Worm (Caenorhabditis elegans) whole organism, late embryonic: ENCODE data around the gene pigt-1.

Experiments used
- K09A11.1 ChIP-seq: sonication (generic microtip); optimal IDR thresholded peaks from 2 replicates; lab custom pipeline; 2017; ENCODE audit warnings: antibody characterized with exemption, mild to moderate bottlenecking, missing genetic modification characterization, missing compliant biosample characterization; ENCODE audit not compliant: insufficient read depth
- ahr-1 ChIP-seq: sonication (generic microtip); optimal IDR thresholded peaks from 2 replicates; lab custom pipeline; 2016; ENCODE audit warnings: missing genetic modification characterization, missing compliant biosample characterization
- ama-1 ChIP-seq: fragments of 150-350 bp; optimal IDR thresholded peaks from 2 replicates; lab custom pipeline; 2014
- ceh-19 ChIP-seq: fragments of 200-800 bp; sonication (Bioruptor generic); optimal IDR thresholded peaks from 2 replicates; lab custom pipeline; 2018; ENCODE audit warnings: mild to moderate bottlenecking, missing genetic modification characterization, missing compliant biosample characterization
- ceh-2 ChIP-seq: sonication (generic microtip); optimal IDR thresholded peaks from 2 replicates; lab custom pipeline; 2016; ENCODE audit warnings: missing genotype, missing genetic modification characterization, missing compliant biosample characterization
- ceh-22 ChIP-seq: sonication (generic microtip); optimal IDR thresholded peaks from 2 replicates; lab custom pipeline; 2017; ENCODE audit warnings: missing biosample characterization, missing genetic modification characterization
- ceh-34 ChIP-seq: sonication (generic microtip); optimal IDR thresholded peaks from 2 replicates; lab custom pipeline; 2016; ENCODE audit warnings: mild to moderate bottlenecking, missing genetic modification characterization, missing compliant biosample characterization
- ceh-45 ChIP-seq: fragments of 200-800 bp; sonication (Bioruptor generic); IDR thresholded peaks from 2 replicates; pipeline ENCODE4 v1.3.6; 2022; ENCODE audit warnings: missing genetic modification reagents, missing genetic modification characterization, missing compliant biosample characterization
- ceh-48 ChIP-seq: sonication (generic microtip); optimal IDR thresholded peaks from 2 replicates; lab custom pipeline; 2016; ENCODE audit warnings: missing genetic modification characterization, inconsistent platforms, missing compliant biosample characterization
- ceh-6 ChIP-seq: fragments of 200-800 bp; sonication (Bioruptor generic); optimal IDR thresholded peaks from 2 replicates; lab custom pipeline; 2018; ENCODE audit warnings: mild to moderate bottlenecking, missing genetic modification characterization, missing compliant biosample characterization
- ceh-9 ChIP-seq: sonication (generic microtip); optimal IDR thresholded peaks from 2 replicates; lab custom pipeline; 2016; ENCODE audit warnings: mild to moderate bottlenecking, missing genetic modification characterization, inconsistent platforms, missing compliant biosample characterization
- dmd-4 ChIP-seq: sonication (generic microtip); optimal IDR thresholded peaks from 2 replicates; lab custom pipeline; 2016; ENCODE audit warnings: borderline replicate concordance, missing genetic modification characterization, missing compliant biosample characterization
- dve-1 ChIP-seq: sonication (generic microtip); optimal IDR thresholded peaks from 2 replicates; lab custom pipeline; 2017; ENCODE audit warnings: antibody characterized with exemption, mild to moderate bottlenecking, missing genetic modification characterization, missing compliant biosample characterization
- elt-2 ChIP-seq: sonication (generic microtip); optimal IDR thresholded peaks from 2 replicates; lab custom pipeline; 2016; ENCODE audit warnings: missing genetic modification reagents, missing genetic modification characterization, missing compliant biosample characterization
- ets-4 ChIP-seq: sonication (generic microtip); optimal IDR thresholded peaks from 2 replicates; lab custom pipeline; 2016; ENCODE audit warnings: missing genetic modification characterization, missing compliant biosample characterization
- fax-1 ChIP-seq: sonication (generic microtip); optimal IDR thresholded peaks from 2 replicates; lab custom pipeline; 2016; ENCODE audit warnings: missing genotype, missing genetic modification characterization, missing compliant biosample characterization
- fkh-10 ChIP-seq: fragments of 150-350 bp; optimal IDR thresholded peaks from 2 replicates; lab custom pipeline; 2014; ENCODE audit warnings: missing biosample characterization, missing genetic modification reagents, missing genetic modification characterization
- hlh-15 ChIP-seq: sonication (generic microtip); optimal IDR thresholded peaks from 2 replicates; lab custom pipeline; 2016; ENCODE audit warnings: missing genetic modification characterization, missing compliant biosample characterization
- lin-11 ChIP-seq: fragments of 200-800 bp; sonication (Bioruptor generic); optimal IDR thresholded peaks from 2 replicates; lab custom pipeline; 2018; ENCODE audit warnings: mild to moderate bottlenecking, missing genetic modification characterization, missing compliant biosample characterization
- mec-3 ChIP-seq: sonication (generic microtip); optimal IDR thresholded peaks from 2 replicates; lab custom pipeline; 2016; ENCODE audit warnings: borderline replicate concordance, missing genetic modification characterization, missing compliant biosample characterization
- nhr-11 ChIP-seq: fragments of 150-350 bp; optimal IDR thresholded peaks from 2 replicates; lab custom pipeline; 2014; ENCODE audit warnings: missing biosample characterization, missing genetic modification characterization
- nhr-232 ChIP-seq: sonication (generic microtip); optimal IDR thresholded peaks from 2 replicates; lab custom pipeline; 2016; ENCODE audit warnings: missing genetic modification characterization, missing compliant biosample characterization
- npax-4 ChIP-seq: sonication (generic microtip); optimal IDR thresholded peaks from 2 replicates; lab custom pipeline; 2016; ENCODE audit warnings: missing genetic modification characterization, missing compliant biosample characterization
- pag-3 ChIP-seq: sonication (generic microtip); optimal IDR thresholded peaks from 2 replicates; lab custom pipeline; 2016; ENCODE audit warnings: missing compliant biosample characterization, missing genetic modification characterization, borderline replicate concordance
- pha-2 ChIP-seq: sonication (generic microtip); optimal IDR thresholded peaks from 2 replicates; lab custom pipeline; 2017; ENCODE audit warnings: mild to moderate bottlenecking, missing genetic modification characterization, missing compliant biosample characterization
- pha-4 ChIP-seq: fragments of 150-350 bp; optimal IDR thresholded peaks from 2 replicates; lab custom pipeline; 2018; ENCODE audit warnings: missing biosample characterization, missing genetic modification reagents, missing genetic modification characterization
- pqm-1 ChIP-seq: sonication (generic microtip); optimal IDR thresholded peaks from 2 replicates; lab custom pipeline; 2016; ENCODE audit warnings: missing genetic modification characterization, missing compliant biosample characterization
- rnt-1 ChIP-seq: sonication (generic microtip); optimal IDR thresholded peaks from 2 replicates; lab custom pipeline; 2016; ENCODE audit warnings: missing genetic modification characterization, missing compliant biosample characterization
- sox-2 ChIP-seq: fragments of 200-800 bp; sonication (Bioruptor generic); IDR thresholded peaks from 2 replicates; pipeline ENCODE4 v1.3.6; 2022; ENCODE audit warnings: missing genetic modification reagents, missing genetic modification characterization, missing compliant biosample characterization
- sox-4 ChIP-seq: sonication (generic microtip); optimal IDR thresholded peaks from 2 replicates; lab custom pipeline; 2017; ENCODE audit warnings: mild to moderate bottlenecking, missing genetic modification characterization, inconsistent platforms, missing compliant biosample characterization
- tbx-7 ChIP-seq: sonication (generic microtip); optimal IDR thresholded peaks from 2 replicates; lab custom pipeline; 2016; ENCODE audit warnings: missing genotype, missing genetic modification characterization, missing compliant biosample characterization
- unc-3 ChIP-seq, 2 experiments: fragments of 200-800 bp in 1 of 2; sonication (Bioruptor generic) in 1 of 2; sonication (generic microtip) in 1 of 2; conservative IDR thresholded peaks in 1 of 2; optimal IDR thresholded peaks in 1 of 2; 2 replicates each; pipeline versions ENCODE4 v1.3.6 to Lab custom; 2016 to 2022; ENCODE audit warnings: missing compliant biosample characterization in 2 of 2, missing genetic modification characterization in 2 of 2, missing genetic modification reagents in 1 of 2
- unc-42 ChIP-seq: sonication (generic microtip); optimal IDR thresholded peaks from 2 replicates; lab custom pipeline; 2016; ENCODE audit warnings: missing genotype, missing genetic modification characterization, missing compliant biosample characterization
- unc-55 ChIP-seq: sonication (generic microtip); optimal IDR thresholded peaks from 2 replicates; lab custom pipeline; 2017; ENCODE audit warnings: missing biosample characterization, missing genetic modification reagents, missing genetic modification characterization
- unc-86 ChIP-seq: sonication (generic microtip); optimal IDR thresholded peaks from 2 replicates; lab custom pipeline; 2016; ENCODE audit warnings: missing genetic modification characterization, missing compliant biosample characterization
- zip-5 ChIP-seq: sonication (generic microtip); optimal IDR thresholded peaks from 2 replicates; lab custom pipeline; 2016; ENCODE audit warnings: missing genetic modification characterization, missing compliant biosample characterization

pigt-1 gene

ce11 chrV:10939990-10940570 is 18.5 kb downstream of the pigt-1 start:
- TF ChIP-seq ceh-9 (tag; lab: Kevin White, UChicago) (no peak), unc-86 (no peak), ets-4 (tag; lab: Kevin White, UChicago) (no peak), dve-1 (tag; lab: Kevin White, UChicago) (no peak), fax-1 (tag; lab: Kevin White, UChicago) (no peak)

- no peak for TF ChIP-seq ahr-1 (tag; lab: Kevin White, UChicago)
- no peak for TF ChIP-seq ceh-48 (tag; lab: Kevin White, UChicago)
- TF ChIP-seq ceh-2 (tag; lab: Kevin White, UChicago), result no peak
- no peak for TF ChIP-seq fax-1 (tag; lab: Kevin White, UChicago)
- no peak for TF ChIP-seq ceh-22
Observed at ce11 chrV:10938739-10939138, 19.9 kb downstream of the pigt-1 start, which contains the start of gene F17C11.11. Gene F17C11.11, minus strand, starts transcription at chrV:10938817.

- TF ChIP-seq mec-3 (no peak), fax-1 (tag; lab: Kevin White, UChicago) (no peak), npax-4 (tag; lab: Kevin White, UChicago) (no peak), pqm-1 (tag; lab: Kevin White, UChicago) (no peak), ceh-2 (tag; lab: Kevin White, UChicago) (no peak), sox-2 (GFP tag; lab: Robert Waterston, UW) (no peak), hlh-15 (tag; lab: Kevin White, UChicago) (no peak), ceh-6 (GFP tag; lab: Kevin White, UChicago) (no peak), ceh-34 (no peak), nhr-232 (tag; lab: Kevin White, UChicago) (no peak), pha-2 (tag; lab: Kevin White, UChicago) (no peak), elt-2 (tag; lab: Kevin White, UChicago) (no peak), rnt-1 (tag; lab: Kevin White, UChicago) (no peak), dve-1 (tag; lab: Kevin White, UChicago) (no peak)
- TF ChIP-seq, all 69 proteins: peak for 0
Observed at ce11 chrV:10937294-10937693, 21.3 kb downstream of the pigt-1 start.

ce11 chrV:10936681-10937080 is 21.9 kb downstream of the pigt-1 start, which contains the start of gene F17C11.12:
Gene F17C11.12, minus strand, starts transcription at chrV:10936920.
- TF ChIP-seq rnt-1 (tag; lab: Kevin White, UChicago), result no peak
- TF ChIP-seq elt-2 (tag; lab: Kevin White, UChicago), result peak; percentile 44

- TF ChIP-seq elt-2 (tag; lab: Kevin White, UChicago), result peak; percentile 63
- TF ChIP-seq sox-4 (tag; lab: Kevin White, UChicago), result no peak
Observed at ce11 chrV:10932411-10932810, 26.2 kb downstream of the pigt-1 start, which contains the start of gene F58B4.5. Gene F58B4.5, plus strand, starts transcription at chrV:10932693.

- TF ChIP-seq ceh-19 (GFP tag; lab: Kevin White, UChicago), result no peak
- TF ChIP-seq ceh-45 (GFP tag; lab: Robert Waterston, UW), result no peak
- no peak for TF ChIP-seq pha-4 (tag; lab: Kevin White, UChicago)
- TF ChIP-seq unc-55, result no peak
- TF ChIP-seq zip-5 (tag; lab: Kevin White, UChicago), result no peak
Observed at ce11 chrV:10931189-10931588, 27.4 kb downstream of the pigt-1 start, which contains the start of gene scvp-1. Gene scvp-1, minus strand, starts transcription at chrV:10931289.

ce11 chrV:10929511-10929910 is 29.1 kb downstream of the pigt-1 start, which contains the start of gene F58B4.3:
Gene F58B4.3, plus strand, starts transcription at chrV:10929811.
- no peak for TF ChIP-seq ama-1 (lab: Kevin White, UChicago)
- no peak for TF ChIP-seq fkh-10 (GFP tag; lab: Kevin White, UChicago)
- TF ChIP-seq ceh-34, result no peak
- TF ChIP-seq tbx-7 (tag; lab: Kevin White, UChicago), result no peak
- no peak for TF ChIP-seq K09A11.1 (tag; lab: Kevin White, UChicago)
- TF ChIP-seq dmd-4 (tag; lab: Kevin White, UChicago), result no peak
- TF ChIP-seq hlh-15 (tag; lab: Kevin White, UChicago), result no peak
- TF ChIP-seq unc-3 (GFP tag; conservative IDR thresholded peaks at IDR 0.05; lab: Robert Waterston, UW), result no peak
- TF ChIP-seq unc-3 (tag; optimal IDR thresholded peaks at IDR 0.05; lab: Kevin White, UChicago), result no peak
- TF ChIP-seq lin-11 (tag; lab: Kevin White, UChicago), result no peak
- no peak for TF ChIP-seq unc-42 (tag; lab: Kevin White, UChicago)
- TF ChIP-seq ahr-1 (tag; lab: Kevin White, UChicago), result no peak
- TF ChIP-seq fax-1 (tag; lab: Kevin White, UChicago), result no peak
- TF ChIP-seq nhr-11 (tag; lab: Kevin White, UChicago), result no peak
- no peak for TF ChIP-seq pag-3 (tag; lab: Kevin White, UChicago)
